Fruit fly (Drosophila melanogaster): Measurements from ENCODE around the gene CG14391.

Gene CG14391

DNA sequence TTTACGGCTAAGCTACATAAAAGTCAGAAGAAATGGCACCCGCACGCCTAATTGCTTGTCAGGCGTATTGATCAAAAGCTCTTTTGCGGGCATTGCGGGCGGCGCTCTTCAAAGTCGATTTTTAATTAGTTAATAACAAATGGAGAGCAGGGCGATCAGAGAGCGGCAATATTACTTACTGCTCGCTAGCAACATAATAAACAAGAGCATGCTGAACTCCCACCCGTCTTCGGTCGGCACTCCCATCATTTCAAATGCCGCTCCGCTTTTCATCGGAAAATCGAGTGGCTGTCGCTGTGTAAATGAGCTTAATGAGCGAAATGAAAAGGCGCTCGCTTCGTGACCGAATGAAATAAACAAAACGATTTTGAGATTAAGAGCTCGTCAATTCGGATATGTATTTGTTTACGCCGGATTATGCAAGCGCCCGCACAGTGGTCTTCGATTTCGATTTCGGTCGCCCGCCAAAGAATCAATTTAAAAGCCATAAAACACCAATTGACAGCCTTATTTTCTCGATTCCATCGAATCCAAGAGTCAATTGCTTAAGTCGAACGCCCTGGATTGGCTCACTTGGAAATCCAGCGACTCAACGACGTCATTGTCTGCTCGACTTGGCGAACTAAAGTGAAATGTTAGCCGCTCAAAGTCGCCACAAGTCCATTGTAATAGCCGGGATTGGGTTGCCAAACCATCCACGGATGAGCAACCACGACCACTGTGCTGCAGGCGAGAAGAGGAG lies 41.0 kb downstream of the CG14391 start (continued):
- TF ChIP-seq nerfin-1 (tag; optimal IDR thresholded peaks at IDR 0.05), result peak; percentile 75
- peak; percentile 57 for TF ChIP-seq kay (GFP tag; optimal IDR thresholded peaks at IDR 0.05)
- TF ChIP-seq pfk (GFP tag; optimal IDR thresholded peaks at IDR 0.05), result no peak
- TF ChIP-seq Hand (GFP tag; optimal IDR thresholded peaks at IDR 0.05), result peak; percentile 3
- peak; percentile 70 for TF ChIP-seq ara (GFP tag; IDR thresholded peaks at IDR 0.05)
- peak; percentile 64; the same call in 2 of the 3 replicates for TF ChIP-seq jigr1 (GFP tag; IDR thresholded peaks at IDR 0.05)
- TF ChIP-seq NfI (GFP tag; optimal IDR thresholded peaks at IDR 0.05), result peak; percentile 87
- peak; percentile 58; the same call in 1 of the 3 replicates for TF ChIP-seq gce (GFP tag; IDR thresholded peaks at IDR 0.05)
- TF ChIP-seq Blimp-1 (GFP tag; optimal IDR thresholded peaks at IDR 0.05), result peak; percentile 72
- TF ChIP-seq trem (tag; optimal IDR thresholded peaks at IDR 0.05), result peak; percentile 22
- TF ChIP-seq CG10565 (GFP tag; optimal IDR thresholded peaks at IDR 0.05), result no peak
- TF ChIP-seq abd-A (tag; optimal IDR thresholded peaks at IDR 0.05), result peak; percentile 61
- TF ChIP-seq Camta (GFP tag; optimal IDR thresholded peaks at IDR 0.05), result peak; percentile 81
- TF ChIP-seq E2f1 (GFP tag; IDR thresholded peaks at IDR 0.05), result peak; percentile 74
- TF ChIP-seq Pdp1 (GFP tag; optimal IDR thresholded peaks at IDR 0.05), result peak; percentile 81 to 99
- TF ChIP-seq CG3995 (GFP tag; optimal IDR thresholded peaks at IDR 0.05), result peak; percentile 38
- 0 out of 2 replicates have a peak, but pooled peaks have one; percentile 38 for TF ChIP-seq Doc2 (GFP tag; IDR thresholded peaks at IDR 0.05)
- no peak for TF ChIP-seq Hr39 (optimal IDR thresholded peaks at IDR 0.05)
- TF ChIP-seq seq (GFP tag; IDR thresholded peaks at IDR 0.05), result peak; percentile 89
- TF ChIP-seq CG12236 (GFP tag; optimal IDR thresholded peaks at IDR 0.05), result peak; percentile 48
- peak; percentile 84 for TF ChIP-seq CG7372 (GFP tag; IDR thresholded peaks at IDR 0.05)
- peak; percentile 72 for TF ChIP-seq CG5180 (GFP tag; optimal IDR thresholded peaks at IDR 0.05)
- peak; percentile 69 for TF ChIP-seq zfh2 (GFP tag; optimal IDR thresholded peaks at IDR 0.05)
- TF ChIP-seq zf30C (GFP tag; optimal IDR thresholded peaks at IDR 0.05), result no peak
- TF ChIP-seq Ravus (GFP tag; IDR thresholded peaks at IDR 0.05), result peak; percentile 50
- TF ChIP-seq Opbp (GFP tag; IDR thresholded peaks at IDR 0.05; ENCODE audit: partially characterized antibody), result no peak
- peak; percentile 66 for TF ChIP-seq CG17328 (GFP tag; IDR thresholded peaks at IDR 0.05)
- peak; percentile 93 for TF ChIP-seq sens (GFP tag)
- TF ChIP-seq CG3838 (GFP tag; optimal IDR thresholded peaks at IDR 0.05), result no peak
- TF ChIP-seq Oli (tag; optimal IDR thresholded peaks at IDR 0.05), result peak; percentile 93
- TF ChIP-seq CG12942 (GFP tag; optimal IDR thresholded peaks at IDR 0.05), result peak; percentile 83
- TF ChIP-seq CG43689 (GFP tag; IDR thresholded peaks at IDR 0.05), result peak; percentile 49
- peak; percentile 33; the same call in 1 of the 2 replicates for TF ChIP-seq MBD-R2 (GFP tag; IDR thresholded peaks at IDR 0.05)
- peak; percentile 65 for TF ChIP-seq CG6254 (GFP tag; optimal IDR thresholded peaks at IDR 0.05)
- peak; percentile 82 for TF ChIP-seq tgo (GFP tag; IDR thresholded peaks at IDR 0.05)
- TF ChIP-seq Dbx (GFP tag; IDR thresholded peaks at IDR 0.05), result peak; percentile 74; the same call in 2 of the 3 replicates
- TF ChIP-seq CG8388 (GFP tag; optimal IDR thresholded peaks at IDR 0.05), result peak; percentile 72
- TF ChIP-seq ems (GFP tag; optimal IDR thresholded peaks at IDR 0.05), result peak; percentile 73
- TF ChIP-seq CG34422 (GFP tag; IDR thresholded peaks at IDR 0.05), result peak; percentile 77; the same call in 2 of the 3 replicates
- peak; percentile 59 for TF ChIP-seq CG9876 (GFP tag; optimal IDR thresholded peaks at IDR 0.05)
- peak; percentile 58 for TF ChIP-seq CG16815 (GFP tag; optimal IDR thresholded peaks at IDR 0.05)
- TF ChIP-seq Fer1 (GFP tag; optimal IDR thresholded peaks at IDR 0.05), result peak; percentile 78
- peak; percentile 75 for TF ChIP-seq H15 (GFP tag; IDR thresholded peaks at IDR 0.05)
- TF ChIP-seq twi (tag; optimal IDR thresholded peaks at IDR 0.05), result peak; percentile 33
- TF ChIP-seq Dip3 (GFP tag; optimal IDR thresholded peaks at IDR 0.05), result peak; percentile 60
- no peak for TF ChIP-seq toy (GFP tag; IDR thresholded peaks at IDR 0.05)
- peak; percentile 67 for TF ChIP-seq CG11247 (GFP tag; IDR thresholded peaks at IDR 0.05)
- peak; percentile 76 for TF ChIP-seq CG17385 (GFP tag; optimal IDR thresholded peaks at IDR 0.05)
- peak; percentile 37 for TF ChIP-seq wek (GFP tag; optimal IDR thresholded peaks at IDR 0.05)
- TF ChIP-seq gcm (GFP tag; optimal IDR thresholded peaks at IDR 0.05), result peak; percentile 67
